Worm (Caenorhabditis elegans): ENCODE results near the gene F58H1.7.

- TF ChIP-seq lim-7 (GFP tag; IDR thresholded peaks at IDR 0.05) (no peak), nhr-6 (tag; optimal IDR thresholded peaks at IDR 0.05) (no peak), mep-1 (tag; optimal IDR thresholded peaks at IDR 0.05) (no peak)
Measured at ce11 chrV:11960831-11961190, 3.8 kb downstream of the F58H1.7 start.
